Fruit fly (Drosophila melanogaster) whole organism, wandering third instar larva: ENCODE results near the gene Blimp-1.

Experiments
- Abd-B ChIP-seq: fragments of >200 bp; optimal IDR thresholded peaks from 2 replicates; lab custom pipeline; 2017; ENCODE audit warnings: missing biosample characterization, missing genetic modification characterization
- CG9705 ChIP-seq: fragments of 200-800 bp; sonication (Bioruptor generic); optimal IDR thresholded peaks from 2 replicates; lab custom pipeline; 2018; ENCODE audit warnings: missing biosample characterization, mild to moderate bottlenecking, missing genetic modification characterization
- Dfd ChIP-seq: fragments of >200 bp; optimal IDR thresholded peaks from 2 replicates; lab custom pipeline; 2017; ENCODE audit warnings: missing biosample characterization, missing genetic modification characterization
- Dif ChIP-seq: fragments of 200-275, 200-300 bp; sonication (Bioruptor generic); optimal IDR thresholded peaks from 2 replicates; lab custom pipeline; 2018; ENCODE audit warnings: missing biosample characterization, missing genetic modification characterization; ENCODE audit not compliant: partially characterized antibody
- GATAd ChIP-seq: sonication (Bioruptor generic); optimal IDR thresholded peaks from 2 replicates; lab custom pipeline; 2016; ENCODE audit warnings: missing biosample characterization, missing genetic modification characterization
- HLH106 ChIP-seq: fragments of 200-800 bp; optimal IDR thresholded peaks from 3 replicates; lab custom pipeline; 2019; ENCODE audit warnings: missing biosample characterization, mild to moderate bottlenecking, missing genetic modification characterization, moderate library complexity
- Hr78 ChIP-seq: fragments of >200 bp; optimal IDR thresholded peaks from 2 replicates; lab custom pipeline; 2017; ENCODE audit warnings: missing biosample characterization, missing genetic modification characterization
- Hr83 ChIP-seq: fragments of 200-300 bp; sonication (Bioruptor generic); optimal IDR thresholded peaks from 2 replicates; lab custom pipeline; 2016; ENCODE audit warnings: missing biosample characterization, mild to moderate bottlenecking, missing genetic modification characterization, moderate library complexity; ENCODE audit not compliant: poor library complexity, severe bottlenecking
- Jra ChIP-seq: sonication (Bioruptor generic); optimal IDR thresholded peaks from 2 replicates; lab custom pipeline; 2016; ENCODE audit warnings: missing biosample characterization, missing genetic modification characterization
- Mio ChIP-seq: sonication (Bioruptor generic); optimal IDR thresholded peaks from 2 replicates; lab custom pipeline; 2016; ENCODE audit warnings: missing biosample characterization, missing genetic modification characterization
- Myc ChIP-seq: fragments of >200 bp; optimal IDR thresholded peaks from 2 replicates; lab custom pipeline; 2017
- N ChIP-seq: fragments of >200 bp; optimal IDR thresholded peaks from 2 replicates; lab custom pipeline; 2018; ENCODE audit warnings: missing biosample characterization, missing external identifiers, missing genetic modification characterization
- OdsH ChIP-seq: fragments of 200-800 bp; sonication (Bioruptor generic); optimal IDR thresholded peaks from 2 replicates; lab custom pipeline; 2016; ENCODE audit warnings: missing biosample characterization, mild to moderate bottlenecking, missing genetic modification characterization
- Rel ChIP-seq, 2 experiments: fragments of 200-800 bp; sonication (Bioruptor generic) in 1 of 2; optimal IDR thresholded peaks; 2 replicates in 1 of 2; 3 replicates in 1 of 2; lab custom pipeline; 2016 to 2019; ENCODE audit warnings: mild to moderate bottlenecking in 2 of 2, missing biosample characterization in 2 of 2, missing genetic modification characterization in 2 of 2, moderate library complexity in 1 of 2
- Sp1 ChIP-seq: fragments of 200-800 bp; sonication (Bioruptor generic); optimal IDR thresholded peaks from 3 replicates; lab custom pipeline; 2019; ENCODE audit warnings: missing biosample characterization, mild to moderate bottlenecking, missing genetic modification characterization, moderate library complexity
- Vsx2 ChIP-seq: fragments of 200-300, 225-300 bp; sonication (Bioruptor generic); optimal IDR thresholded peaks from 2 replicates; lab custom pipeline; 2018; ENCODE audit warnings: missing biosample characterization, missing genetic modification characterization; ENCODE audit not compliant: partially characterized antibody
- br ChIP-seq: fragments of 200-800 bp; sonication (Bioruptor generic); optimal IDR thresholded peaks from 2 replicates; lab custom pipeline; 2016; ENCODE audit warnings: missing biosample characterization, missing genetic modification characterization
- dl ChIP-seq, 2 experiments: fragments of 175-275, 200-275 bp in 1 of 2; fragments of 200-275 bp in 1 of 2; sonication (Bioruptor generic); optimal IDR thresholded peaks; lab custom pipeline; 2018; ENCODE audit warnings: mild to moderate bottlenecking in 2 of 2, missing biosample characterization in 2 of 2, missing genetic modification characterization in 2 of 2, moderate library complexity in 2 of 2; ENCODE audit not compliant: partially characterized antibody in 2 of 2, insufficient read depth in 1 of 2
- dmrt93B ChIP-seq: fragments of 200-800 bp; sonication (Bioruptor generic); optimal IDR thresholded peaks from 2 replicates; lab custom pipeline; 2018; ENCODE audit warnings: missing biosample characterization, mild to moderate bottlenecking, missing genetic modification characterization
- dsf ChIP-seq: sonication (Bioruptor generic); optimal IDR thresholded peaks from 2 replicates; lab custom pipeline; 2016; ENCODE audit warnings: missing biosample characterization, missing genetic modification characterization, borderline replicate concordance
- ey ChIP-seq: fragments of 200-800 bp; sonication (Bioruptor generic); optimal IDR thresholded peaks from 2 replicates; lab custom pipeline; 2016; ENCODE audit warnings: missing biosample characterization, missing genetic modification characterization
- foxo ChIP-seq, 2 experiments: fragments of 200-800 bp; sonication (Bioruptor generic); optimal IDR thresholded peaks; 2 replicates in 1 of 2; 3 replicates in 1 of 2; lab custom pipeline; 2016 to 2017; ENCODE audit warnings: missing biosample characterization in 2 of 2, missing genetic modification characterization in 2 of 2
- fru ChIP-seq: fragments of 200-800 bp; sonication (Bioruptor generic); optimal IDR thresholded peaks from 3 replicates; lab custom pipeline; 2016; ENCODE audit warnings: missing biosample characterization, mild to moderate bottlenecking, missing genetic modification characterization
- h ChIP-seq: fragments of 200-800 bp; sonication (Bioruptor generic); optimal IDR thresholded peaks from 3 replicates; lab custom pipeline; 2016; ENCODE audit warnings: missing biosample characterization, mild to moderate bottlenecking, missing genetic modification characterization
- jim ChIP-seq: fragments of 175-275, 200-325 bp; sonication (Bioruptor generic); optimal IDR thresholded peaks from 2 replicates; lab custom pipeline; 2016; ENCODE audit warnings: missing biosample characterization, mild to moderate bottlenecking, missing genetic modification characterization
- lola ChIP-seq: fragments of >200 bp; optimal IDR thresholded peaks from 2 replicates; lab custom pipeline; 2017; ENCODE audit warnings: missing biosample characterization, missing genetic modification characterization
- pan ChIP-seq: fragments of >200 bp; optimal IDR thresholded peaks from 2 replicates; lab custom pipeline; 2017
- rgr ChIP-seq: fragments of 200-800 bp; sonication (Bioruptor generic); optimal IDR thresholded peaks from 3 replicates; lab custom pipeline; 2016; ENCODE audit warnings: missing biosample characterization, mild to moderate bottlenecking, missing genetic modification characterization
- sage ChIP-seq: fragments of 200-800 bp; sonication (Bioruptor generic); optimal IDR thresholded peaks from 2 replicates; lab custom pipeline; 2016; ENCODE audit warnings: missing biosample characterization, mild to moderate bottlenecking, missing genetic modification characterization
- sv ChIP-seq: fragments of 200-800 bp; sonication (Bioruptor generic); optimal IDR thresholded peaks from 3 replicates; lab custom pipeline; 2016; ENCODE audit warnings: missing biosample characterization, missing genetic modification characterization
- tai ChIP-seq: sonication (Bioruptor generic); optimal IDR thresholded peaks from 2 replicates; lab custom pipeline; 2016; ENCODE audit warnings: missing biosample characterization, missing genetic modification characterization
- woc ChIP-seq: sonication (Bioruptor generic); optimal IDR thresholded peaks from 2 replicates; lab custom pipeline; 2016; ENCODE audit warnings: missing biosample characterization, mild to moderate bottlenecking, missing genetic modification characterization

The Blimp-1 gene

DNA sequence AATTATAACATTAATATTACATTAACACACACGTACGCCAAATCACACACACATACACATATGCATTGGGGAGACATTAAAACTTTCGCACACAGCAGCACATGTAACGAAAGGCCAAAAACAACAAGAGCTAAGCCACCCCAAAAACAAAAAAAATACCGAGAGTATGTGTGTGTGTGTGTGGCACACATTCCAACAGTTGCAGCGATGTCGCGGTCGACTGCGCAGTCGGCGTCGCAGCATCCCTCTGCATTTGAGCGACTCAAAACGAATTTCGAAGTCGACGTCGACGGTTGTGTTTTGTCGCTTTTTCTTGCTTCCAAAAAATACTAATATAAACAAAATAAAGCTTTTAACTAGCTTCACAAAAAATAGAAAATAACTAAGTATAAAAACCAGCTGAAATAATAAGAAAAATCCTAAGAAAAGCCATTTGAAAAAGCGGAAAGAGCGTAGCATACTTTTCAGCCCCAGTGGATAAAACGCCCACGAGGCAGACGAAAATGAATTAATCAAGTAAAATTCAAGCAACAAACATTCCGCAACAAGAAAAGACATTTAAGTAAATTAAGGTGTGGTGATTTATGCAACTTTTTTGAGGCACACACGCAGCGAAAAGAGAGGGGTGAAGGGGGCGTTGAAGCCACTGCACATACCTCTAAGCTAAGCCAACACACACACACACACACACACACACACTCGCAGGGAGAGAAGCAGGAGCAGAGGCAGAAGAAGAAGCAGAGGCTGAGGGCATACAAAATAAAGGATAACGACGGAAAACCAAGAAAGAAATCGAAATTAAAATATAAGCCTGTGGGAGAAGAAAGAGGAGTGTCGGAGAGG lies 33.3 kb downstream of the Blimp-1 start, which contains the start of gene CG46320:
Gene CG46320, plus strand, starts transcription at position 246 of the 843 bp plus-strand sequence.
- TF ChIP-seq h (GFP tag; lab: Kevin White, UChicago) (no peak), CG9705 (no peak), woc (GFP tag; lab: Kevin White, UChicago) (no peak), Hr83 (GFP tag; lab: Kevin White, UChicago) (no peak), Rel (GFP tag; optimal IDR thresholded peaks at IDR 0.05; lab: Kevin White, UChicago) (no peak), Rel (tag; optimal IDR thresholded peaks at IDR 0.05; lab: Kevin White, UChicago) (no peak), sv (no peak), Dfd (GFP tag; lab: Kevin White, UChicago) (no peak), tai (GFP tag; lab: Kevin White, UChicago) (no peak), Abd-B (GFP tag; lab: Kevin White, UChicago) (no peak), ey (GFP tag; lab: Kevin White, UChicago) (no peak), Myc (no peak), dsf (no peak), rgr (no peak), fru (no peak), br (GFP tag; lab: Kevin White, UChicago) (no peak), Jra (GFP tag; lab: Kevin White, UChicago) (no peak), GATAd (no peak)

DNA sequence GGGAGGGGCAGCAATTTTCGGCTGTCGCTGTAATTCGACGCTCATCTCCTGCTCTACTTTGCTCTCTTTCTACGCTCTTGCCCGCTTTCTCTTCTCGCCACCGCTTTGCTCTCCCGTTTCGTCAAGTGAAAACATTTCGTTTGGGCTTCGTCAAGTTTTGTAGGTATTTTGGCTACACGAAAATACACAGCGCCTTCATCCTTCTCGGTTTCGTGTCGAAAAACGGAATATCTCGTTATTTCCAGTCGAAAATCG lies 33.9 kb downstream of the Blimp-1 start:
- TF ChIP-seq Myc = no peak
- TF ChIP-seq dl (GFP tag; optimal IDR thresholded peaks at IDR 0.05; lab: Kevin White, UChicago; ENCODE audit: insufficient read depth in 1 of 2, partially characterized antibody in 2 of 2) = no peak
- no peak for TF ChIP-seq dmrt93B (GFP tag; lab: Kevin White, UChicago)
- no peak for TF ChIP-seq jim (GFP tag; lab: Kevin White, UChicago)
- TF ChIP-seq br (GFP tag; lab: Kevin White, UChicago) = no peak
- TF ChIP-seq Hr83 (GFP tag; lab: Kevin White, UChicago) = no peak
- no peak for TF ChIP-seq Jra (GFP tag; lab: Kevin White, UChicago)
- TF ChIP-seq Vsx2 = no peak
- TF ChIP-seq Dfd (GFP tag; lab: Kevin White, UChicago) = no peak
- no peak for TF ChIP-seq pan (lab: Kevin White, UChicago)
- no peak for TF ChIP-seq dsf
- TF ChIP-seq GATAd = no peak

DNA sequence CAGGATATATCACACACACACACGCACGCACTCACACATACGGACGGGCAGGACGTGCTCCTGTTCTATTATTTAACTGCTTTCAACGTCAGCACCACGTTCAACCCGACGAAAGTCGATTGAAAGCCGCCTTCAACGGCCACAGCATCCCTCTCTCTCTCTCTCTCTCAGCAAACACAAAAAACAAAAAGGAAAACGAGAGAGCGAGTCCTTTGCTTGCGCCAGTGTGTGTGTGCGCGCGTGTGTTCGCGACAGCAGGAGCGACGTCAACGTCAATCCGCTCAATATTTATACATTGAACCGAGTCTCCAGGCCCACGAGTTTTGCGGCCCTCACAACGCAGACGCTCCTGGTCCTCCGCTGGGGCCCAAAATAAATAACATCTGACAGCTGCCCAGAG lies 34.7 kb downstream of the Blimp-1 start:
- TF ChIP-seq Dif (GFP tag; lab: Kevin White, UChicago) (no peak), dmrt93B (GFP tag; lab: Kevin White, UChicago) (no peak), woc (GFP tag; lab: Kevin White, UChicago) (no peak), Myc (no peak), jim (GFP tag; lab: Kevin White, UChicago) (no peak)

DNA sequence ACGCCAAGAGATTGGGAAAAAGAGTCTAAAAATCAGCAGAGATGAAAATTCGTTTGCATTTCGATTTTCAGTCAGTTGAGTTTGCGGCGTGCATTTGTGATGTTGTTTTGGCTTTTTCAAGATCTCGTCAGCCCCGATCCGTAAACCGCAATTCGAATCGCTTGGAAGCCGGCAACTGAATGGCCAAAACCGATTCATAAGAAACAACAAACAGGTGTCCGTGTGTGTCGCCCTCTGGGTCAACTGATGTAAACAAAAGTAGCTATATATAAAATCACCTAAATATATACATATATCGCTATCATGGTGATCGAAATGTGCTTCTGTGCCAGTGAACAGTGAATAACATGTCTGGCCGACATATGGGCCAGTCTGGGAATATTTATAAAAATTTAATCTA lies 36.0 kb downstream of the Blimp-1 start:
- TF ChIP-seq rgr (no peak), N (GFP tag; lab: Kevin White, UChicago) (no peak), HLH106 (tag; lab: Kevin White, UChicago) (no peak), fru (no peak), Mio (GFP tag; lab: Kevin White, UChicago) (no peak), Hr78 (GFP tag; lab: Kevin White, UChicago) (no peak), Hr83 (GFP tag; lab: Kevin White, UChicago) (no peak), lola (GFP tag; lab: Kevin White, UChicago) (no peak), Rel (GFP tag; optimal IDR thresholded peaks at IDR 0.05; lab: Kevin White, UChicago) (no peak), Rel (tag; optimal IDR thresholded peaks at IDR 0.05; lab: Kevin White, UChicago) (no peak), sage (GFP tag; lab: Kevin White, UChicago) (no peak), dmrt93B (GFP tag; lab: Kevin White, UChicago) (no peak), tai (GFP tag; lab: Kevin White, UChicago) (no peak), br (GFP tag; lab: Kevin White, UChicago) (no peak), ey (GFP tag; lab: Kevin White, UChicago) (no peak), Sp1 (GFP tag; lab: Kevin White, UChicago) (no peak), foxo (GFP tag; optimal IDR thresholded peaks at IDR 0.05; lab: Kevin White, UChicago) (no peak), dl (GFP tag; optimal IDR thresholded peaks at IDR 0.05; lab: Kevin White, UChicago; ENCODE audit: insufficient read depth in 1 of 2, partially characterized antibody in 2 of 2) (no peak), Abd-B (GFP tag; lab: Kevin White, UChicago) (no peak), OdsH (no peak), Jra (GFP tag; lab: Kevin White, UChicago) (no peak)
